Worm (Caenorhabditis elegans) whole organism, dauer: ENCODE data around the gene chil-24.

Source experiments
- unc-62 ChIP-seq: sonication (generic microtip); optimal IDR thresholded peaks from 2 replicates; lab custom pipeline; 2017; ENCODE audit warnings: missing biosample characterization, missing genetic modification reagents, missing genetic modification characterization

chil-24 gene

ce11 chrII:3129007-3129406 is at the start of gene chil-24:
Gene chil-24, plus strand, starts transcription at chrII:3129162.
- no peak for TF ChIP-seq unc-62 (GFP tag; lab: Kevin White, UChicago)

- TF ChIP-seq unc-62 (GFP tag; lab: Kevin White, UChicago) = no peak
These were observed 41.8 kb upstream of the chil-24 start for ce11 chrII:3087134-3087533.

DNA sequence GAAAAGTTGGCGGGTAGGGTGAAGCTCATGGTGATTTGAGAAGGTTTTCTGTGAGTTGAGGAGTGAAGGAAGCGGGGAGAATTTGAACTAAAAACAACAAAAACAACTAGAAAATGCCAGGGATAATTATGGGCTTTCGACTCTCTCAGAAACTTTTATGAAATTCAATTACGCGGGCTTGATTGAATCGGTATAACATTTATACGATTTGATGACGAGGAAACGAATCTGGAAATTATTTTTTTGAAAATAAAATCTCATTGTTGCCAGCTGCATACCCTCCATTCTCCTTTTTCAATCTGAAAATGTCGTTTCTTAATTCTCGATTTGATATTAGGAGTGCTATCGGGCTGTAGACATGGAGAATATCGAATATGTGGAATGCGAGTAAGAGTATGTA is 37.7 kb upstream of the chil-24 start, which contains the start of gene srg-21:
Gene srg-21, minus strand, starts transcription at position 101 of the 400 bp plus-strand sequence.
- TF ChIP-seq unc-62 (GFP tag; lab: Kevin White, UChicago) = no peak

- TF ChIP-seq unc-62 (GFP tag; lab: Kevin White, UChicago) = no peak
These were observed 35.6 kb upstream of the chil-24 start, which contains the start of gene srg-22 for ce11 chrII:3093352-3093751. Gene srg-22, minus strand, starts transcription at chrII:3093452.

- no peak for TF ChIP-seq unc-62 (GFP tag; lab: Kevin White, UChicago)
These were observed 32.9 kb upstream of the chil-24 start, which contains the start of gene srg-23 for ce11 chrII:3096060-3096459. Gene srg-23, minus strand, starts transcription at chrII:3096160.

ce11 chrII:3096857-3097256 is 32.1 kb upstream of the chil-24 start, which contains the start of gene Y25C1A.14:
Gene Y25C1A.14, minus strand, starts transcription at chrII:3096957.
- TF ChIP-seq unc-62 (GFP tag; lab: Kevin White, UChicago) = no peak

- TF ChIP-seq unc-62 (GFP tag; lab: Kevin White, UChicago) = no peak
These were observed 28.4 kb upstream of the chil-24 start, which contains the start of gene srg-24 for ce11 chrII:3100546-3100945. Gene srg-24, minus strand, starts transcription at chrII:3100646.

ce11 chrII:3102018-3102417 is 26.9 kb upstream of the chil-24 start, which contains the start of gene clec-121:
Gene clec-121, plus strand, starts transcription at chrII:3102318.
- no peak for TF ChIP-seq unc-62 (GFP tag; lab: Kevin White, UChicago)

ce11 chrII:3105765-3106164 is 23.2 kb upstream of the chil-24 start, which contains the start of gene clec-122:
Gene clec-122, plus strand, starts transcription at chrII:3106065.
- no peak for TF ChIP-seq unc-62 (GFP tag; lab: Kevin White, UChicago)

ce11 chrII:3108101-3108500 is 20.9 kb upstream of the chil-24 start:
- TF ChIP-seq unc-62 (GFP tag; lab: Kevin White, UChicago) = no peak

DNA sequence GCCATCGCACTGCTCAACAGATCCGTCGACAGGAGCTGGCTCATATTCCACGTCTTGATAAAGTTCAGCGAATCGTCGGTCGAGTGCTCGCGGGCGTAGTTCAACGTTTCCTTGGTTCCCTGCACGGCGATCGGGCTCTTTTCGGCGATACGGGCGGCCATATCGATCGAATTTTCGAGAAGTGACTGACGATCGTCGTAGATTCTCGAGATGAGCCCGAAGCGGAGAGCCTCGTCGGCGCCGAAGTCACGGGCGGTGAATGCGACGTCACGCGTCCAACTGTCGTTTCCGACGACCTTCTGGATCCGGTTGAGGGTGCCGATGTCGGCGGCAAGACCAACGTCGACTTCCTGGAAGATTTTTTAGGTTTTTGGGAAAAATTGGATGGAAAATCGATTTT is 19.4 kb upstream of the chil-24 start:
- TF ChIP-seq unc-62 (GFP tag; lab: Kevin White, UChicago) = no peak

- TF ChIP-seq unc-62 (GFP tag; lab: Kevin White, UChicago) = no peak
These were observed 18.9 kb upstream of the chil-24 start for ce11 chrII:3110099-3110498.

ce11 chrII:3111147-3111546 is 17.8 kb upstream of the chil-24 start, which contains the start of gene Y25C1A.13:
Gene Y25C1A.13, minus strand, starts transcription at chrII:3111247.
- no peak for TF ChIP-seq unc-62 (GFP tag; lab: Kevin White, UChicago)

DNA sequence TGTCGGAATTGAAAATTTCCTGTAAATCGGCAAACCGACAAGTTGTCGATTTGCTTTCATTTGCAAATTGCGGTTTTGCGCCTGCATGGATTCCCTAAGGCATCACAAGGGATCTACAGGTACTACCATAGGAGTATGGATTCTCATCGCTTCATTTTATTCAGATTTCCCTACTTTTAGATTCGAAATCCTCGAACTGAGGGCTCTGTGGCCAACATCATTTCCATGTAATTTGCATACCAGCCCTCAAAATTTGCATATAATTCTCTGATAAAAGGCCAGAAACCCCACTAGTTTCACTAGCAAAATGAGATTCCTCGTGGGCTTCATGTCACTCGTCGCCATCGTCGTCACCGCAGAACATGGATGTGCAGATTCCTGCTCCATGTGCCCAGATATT is 16.6 kb upstream of the chil-24 start, which contains the start of gene Y25C1A.2:
Gene Y25C1A.2, plus strand, starts transcription at position 301 of the 400 bp plus-strand sequence.
- no peak for TF ChIP-seq unc-62 (GFP tag; lab: Kevin White, UChicago)

DNA sequence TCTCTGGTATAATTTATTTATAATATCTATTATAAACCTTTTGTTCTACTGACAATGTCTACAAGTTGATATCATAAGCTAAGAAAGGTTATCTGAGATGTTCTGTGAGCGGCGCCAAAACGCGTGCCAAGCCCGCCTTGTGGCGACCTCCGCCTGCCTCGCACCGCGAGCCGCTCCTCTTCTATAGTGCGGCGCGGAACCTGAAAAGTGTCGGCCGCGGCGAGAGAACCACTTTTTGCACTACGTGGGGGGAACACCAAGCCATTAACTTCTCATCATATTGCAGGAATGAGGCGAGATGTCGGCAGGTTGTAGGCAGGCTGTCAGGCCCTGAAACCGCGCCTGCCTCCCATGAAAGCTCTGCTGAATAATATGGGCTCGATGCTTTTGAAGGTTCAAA is 15.7 kb upstream of the chil-24 start:
- no peak for TF ChIP-seq unc-62 (GFP tag; lab: Kevin White, UChicago)

ce11 chrII:3113934-3114333 is 15.0 kb upstream of the chil-24 start, which contains the start of gene clec-123:
Gene clec-123, plus strand, starts transcription at chrII:3114234.
- no peak for TF ChIP-seq unc-62 (GFP tag; lab: Kevin White, UChicago)

DNA sequence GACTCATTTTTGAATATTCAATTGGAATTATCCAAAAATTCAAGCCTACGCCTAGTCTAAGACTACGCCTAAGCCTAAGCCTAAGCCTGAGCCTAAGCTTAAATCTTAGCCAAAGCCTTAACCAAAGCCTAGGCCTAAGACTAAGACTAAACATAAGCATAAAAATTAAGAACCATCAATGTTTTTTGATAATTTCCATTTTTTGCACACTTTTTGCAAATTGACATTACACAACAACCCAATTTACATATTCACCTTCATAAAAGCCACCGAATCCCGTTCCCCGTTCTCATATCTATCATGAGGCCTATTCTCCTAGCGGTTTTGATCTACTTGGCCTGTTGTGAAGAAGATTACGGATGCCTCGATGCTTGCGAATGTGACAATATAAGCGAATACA is 11.5 kb upstream of the chil-24 start, which contains the start of gene T10D4.7:
Gene T10D4.7, plus strand, starts transcription at position 301 of the 400 bp plus-strand sequence.
- no peak for TF ChIP-seq unc-62 (GFP tag; lab: Kevin White, UChicago)
